Worm (Caenorhabditis elegans) whole organism, L3 larva: ENCODE results near the gene nlp-58.

ENCODE experiments used
- ZK546.5 ChIP-seq: sonication (generic microtip); optimal IDR thresholded peaks from 2 replicates; lab custom pipeline; 2017; ENCODE audit warnings: missing biosample characterization, missing genetic modification characterization
- egl-27 ChIP-seq: sonication (generic microtip); optimal IDR thresholded peaks from 4 replicates; lab custom pipeline; 2017; ENCODE audit warnings: missing biosample characterization, missing genetic modification reagents, missing genetic modification characterization
- fkh-2 ChIP-seq: fragments of 150-350 bp; optimal IDR thresholded peaks from 2 replicates; lab custom pipeline; 2014; ENCODE audit warnings: missing biosample characterization, missing genetic modification reagents, missing genetic modification characterization
- fos-1 ChIP-seq: fragments of 150-350 bp; optimal IDR thresholded peaks from 2 replicates; lab custom pipeline; 2014; ENCODE audit warnings: missing biosample characterization, missing genetic modification characterization
- nhr-28 ChIP-seq: fragments of 150-350 bp; optimal IDR thresholded peaks from 2 replicates; lab custom pipeline; 2014; ENCODE audit warnings: missing biosample characterization, missing genetic modification characterization
- nhr-77 ChIP-seq: fragments of 150-350 bp; optimal IDR thresholded peaks from 2 replicates; lab custom pipeline; 2014; ENCODE audit warnings: missing biosample characterization, missing genetic modification characterization
- pha-4 ChIP-seq: fragments of 150-350 bp; optimal IDR thresholded peaks from 2 replicates; lab custom pipeline; 2014; ENCODE audit warnings: missing biosample characterization, missing genetic modification reagents, missing genetic modification characterization
- sea-2 ChIP-seq: fragments of 150-350 bp; sonication (generic microtip); optimal IDR thresholded peaks from 4 replicates; lab custom pipeline; 2014; ENCODE audit warnings: missing biosample characterization, missing genetic modification reagents, missing genetic modification characterization
- skn-1 ChIP-seq: fragments of 150-350 bp; optimal IDR thresholded peaks from 2 replicates; lab custom pipeline; 2014; ENCODE audit warnings: missing biosample characterization, missing genetic modification characterization
- snpc-4 ChIP-seq: fragments of 150-350 bp; optimal IDR thresholded peaks from 2 replicates; lab custom pipeline; 2014; ENCODE audit warnings: missing biosample characterization, missing genetic modification characterization
- tbx-2 ChIP-seq: sonication (generic microtip); optimal IDR thresholded peaks from 2 replicates; lab custom pipeline; 2016; ENCODE audit warnings: mild to moderate bottlenecking, missing genetic modification characterization, missing compliant biosample characterization
- unc-39 ChIP-seq: sonication (generic microtip); optimal IDR thresholded peaks from 4 replicates; lab custom pipeline; 2017; ENCODE audit warnings: missing biosample characterization, missing genetic modification characterization
- unc-62 ChIP-seq: fragments of 150-350 bp; sonication (generic microtip); optimal IDR thresholded peaks from 4 replicates; lab custom pipeline; 2014; ENCODE audit warnings: missing biosample characterization, missing genetic modification reagents, missing genetic modification characterization

DNA sequence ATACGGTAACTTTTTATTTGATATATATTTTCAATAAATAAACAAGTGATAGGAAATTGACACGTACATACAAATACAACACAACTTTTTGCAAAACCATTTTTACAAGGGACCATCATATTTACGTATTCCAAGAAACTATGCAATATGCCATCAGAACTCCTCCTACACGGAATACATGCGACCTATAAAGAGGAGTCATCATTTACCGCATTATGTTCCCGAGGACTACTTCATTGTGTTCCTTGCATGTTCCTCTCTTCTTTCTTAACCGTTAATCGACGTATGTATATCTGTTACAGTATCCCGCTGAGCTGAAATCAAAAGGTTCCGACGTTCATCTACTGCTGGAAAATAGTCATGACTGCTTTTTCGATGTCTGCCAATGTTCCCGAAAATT lies 30.3 kb downstream of the nlp-58 start, which contains the start of gene C50H2.5:
- TF ChIP-seq unc-39 (tag; lab: Kevin White, UChicago) (no peak), egl-27 (tag; lab: Kevin White, UChicago) (no peak), skn-1 (no peak), nhr-77 (tag; lab: Kevin White, UChicago) (no peak), unc-62 (no peak), fos-1 (tag; lab: Kevin White, UChicago) (no peak), pha-4 (tag; lab: Kevin White, UChicago) (no peak), nhr-28 (no peak), sea-2 (GFP tag; lab: Kevin White, UChicago) (no peak), ZK546.5 (no peak), tbx-2 (tag; lab: Kevin White, UChicago) (no peak), fkh-2 (tag; lab: Kevin White, UChicago) (no peak), snpc-4 (tag; lab: Kevin White, UChicago) (no peak)
